Worm (Caenorhabditis elegans) whole organism, young adult: ENCODE measurements around the gene T13H10.2.

Source experiments
- T07F8.4 ChIP-seq: sonication (generic microtip); optimal IDR thresholded peaks from 2 replicates; lab custom pipeline; 2016; ENCODE audit warnings: mild to moderate bottlenecking, missing genetic modification characterization, moderate library complexity, missing compliant biosample characterization
- ama-1 ChIP-seq, 3 experiments: fragments of 150-350 bp in 1 of 3; sonication (generic microtip) in 2 of 3; optimal IDR thresholded peaks; 2 replicates each; lab custom pipeline; 2014 to 2018; ENCODE audit warnings: missing biosample characterization in 2 of 3, missing genetic modification characterization in 2 of 3, missing genetic modification reagents in 2 of 3
- lir-1 ChIP-seq: fragments of 200-800 bp; sonication (Bioruptor generic); conservative IDR thresholded peaks from 2 replicates; pipeline ENCODE4 v1.3.6; 2022; ENCODE audit warnings: missing genetic modification reagents, missing genetic modification characterization, missing compliant biosample characterization
- unc-130 ChIP-seq: sonication (generic microtip); optimal IDR thresholded peaks from 2 replicates; lab custom pipeline; 2016; ENCODE audit warnings: missing genetic modification reagents, missing genetic modification characterization, missing compliant biosample characterization
- unc-62 ChIP-seq: fragments of 150-350 bp; optimal IDR thresholded peaks from 2 replicates; lab custom pipeline; 2014; ENCODE audit warnings: missing biosample characterization, missing genetic modification reagents, missing genetic modification characterization
- zim-3 ChIP-seq: sonication (generic microtip); optimal IDR thresholded peaks from 2 replicates; lab custom pipeline; 2017; ENCODE audit warnings: mild to moderate bottlenecking, missing genetic modification characterization, moderate library complexity, missing compliant biosample characterization

ce11 chrIV:9998487-9999218, 34.6 kb downstream of the T13H10.2 start, which contains the start of gene pyp-1:
- no peak for TF ChIP-seq unc-130 (GFP tag; lab: Kevin White, UChicago)
- no peak for TF ChIP-seq lir-1 (GFP tag; lab: Robert Waterston, UW)
- TF ChIP-seq T07F8.4 (tag; lab: Kevin White, UChicago), result no peak
- TF ChIP-seq unc-62 (GFP tag; lab: Kevin White, UChicago), result no peak
- no peak for TF ChIP-seq zim-3 (tag; lab: Kevin White, UChicago)
- no peak for TF ChIP-seq ama-1 (optimal IDR thresholded peaks at IDR 0.05; lab: Kevin White, UChicago)
- TF ChIP-seq ama-1 (GFP tag; optimal IDR thresholded peaks at IDR 0.05; lab: Kevin White, UChicago), result no peak
